Fruit fly (Drosophila melanogaster): ENCODE data around the gene CG34263.

CG34263 gene

dm6 chr3L:270760-271500 is 5.2 kb upstream of the CG34263 start, which contains the start of gene miple2:
Gene miple2 (plus strand): TSS chr3L:271200.
- TF ChIP-seq yki (optimal IDR thresholded peaks at IDR 0.05) (no peak), btn (GFP tag; optimal IDR thresholded peaks at IDR 0.05) (peak; percentile 48), CG13894 (tag; optimal IDR thresholded peaks at IDR 0.05) (peak; percentile 46), zfh1 (GFP tag; IDR thresholded peaks at IDR 0.05) (0 out of 3 replicates have a peak, but pooled peaks have one; percentile 6), CG18619 (GFP tag; optimal IDR thresholded peaks at IDR 0.05) (peak; percentile 42), CG7786 (GFP tag; optimal IDR thresholded peaks at IDR 0.05) (peak; percentile 46), lilli (GFP tag; optimal IDR thresholded peaks at IDR 0.05) (peak; percentile 53), Usf (GFP tag; optimal IDR thresholded peaks at IDR 0.05) (no peak), shn (GFP tag; optimal IDR thresholded peaks at IDR 0.05) (peak; percentile 41), CG17328 (GFP tag; IDR thresholded peaks at IDR 0.05) (0 out of 2 replicates have a peak, but pooled peaks have one; percentile 12), CG6254 (GFP tag; optimal IDR thresholded peaks at IDR 0.05) (peak; percentile 55), phol (tag; optimal IDR thresholded peaks at IDR 0.05) (peak; percentile 47), CG2116 (GFP tag; optimal IDR thresholded peaks at IDR 0.05) (peak; percentile 4), CG7271 (tag; optimal IDR thresholded peaks at IDR 0.05) (no peak), kay (GFP tag; optimal IDR thresholded peaks at IDR 0.05) (peak; percentile 28), CG8290 (GFP tag; optimal IDR thresholded peaks at IDR 0.05) (peak; percentile 18), CG8290 (tag; optimal IDR thresholded peaks at IDR 0.05) (peak; percentile 46 to 79), vfl (GFP tag; optimal IDR thresholded peaks at IDR 0.05) (no peak), D (optimal IDR thresholded peaks at IDR 0.05) (no peak), D (GFP tag; optimal IDR thresholded peaks at IDR 0.05) (peak; percentile 67), gce (GFP tag; IDR thresholded peaks at IDR 0.05) (no peak), CG33213 (GFP tag; optimal IDR thresholded peaks at IDR 0.05) (peak; percentile 37), CG10543 (GFP tag; optimal IDR thresholded peaks at IDR 0.05) (peak; percentile 70), CG33557 (GFP tag; optimal IDR thresholded peaks at IDR 0.05) (peak; percentile 63), Side (GFP tag; optimal IDR thresholded peaks at IDR 0.05) (peak; percentile 53), ATbp (GFP tag; optimal IDR thresholded peaks at IDR 0.05) (peak; percentile 42), insv (GFP tag; optimal IDR thresholded peaks at IDR 0.05) (peak in 1 of 2 experiments; percentile 3), CG16863 (GFP tag; optimal IDR thresholded peaks at IDR 0.05) (peak; percentile 55), Xbp1 (GFP tag; optimal IDR thresholded peaks at IDR 0.05) (peak; percentile 36), ci (GFP tag; IDR thresholded peaks at IDR 0.05) (0 out of 3 replicates have a peak, but pooled peaks have one; percentile 6), Dp (GFP tag; optimal IDR thresholded peaks at IDR 0.05) (no peak), dmrt11E (tag; optimal IDR thresholded peaks at IDR 0.05) (peak; percentile 31), Hr78 (GFP tag; optimal IDR thresholded peaks at IDR 0.05) (peak in 1 of 2 experiments; percentile 93), CG18599 (GFP tag; optimal IDR thresholded peaks at IDR 0.05) (peak; percentile 64), CG11398 (GFP tag; optimal IDR thresholded peaks at IDR 0.05) (peak; percentile 71), Fer3 (tag; optimal IDR thresholded peaks at IDR 0.05) (peak; percentile 15), Fer1 (GFP tag; optimal IDR thresholded peaks at IDR 0.05) (peak; percentile 56), Mad (GFP tag; optimal IDR thresholded peaks at IDR 0.05) (peak; percentile 13), twi (tag; optimal IDR thresholded peaks at IDR 0.05) (peak; percentile 57), Atf6 (GFP tag; IDR thresholded peaks at IDR 0.05) (peak; percentile 10; the same call in 1 of the 2 replicates), Stat92E (GFP tag; optimal IDR thresholded peaks at IDR 0.05) (peak in 1 of 3 experiments; percentile 16), CG11695 (GFP tag; IDR thresholded peaks at IDR 0.05) (peak; percentile 26; the same call in 1 of the 3 replicates), Mrtf (GFP tag; IDR thresholded peaks at IDR 0.05) (no peak), CG12104 (GFP tag; optimal IDR thresholded peaks at IDR 0.05) (peak; percentile 38), pnt (GFP tag; optimal IDR thresholded peaks at IDR 0.05) (no peak), Deaf1 (tag; optimal IDR thresholded peaks at IDR 0.05) (peak; percentile 32), Bteb2 (GFP tag; optimal IDR thresholded peaks at IDR 0.05) (peak; percentile 38), CG12236 (GFP tag; optimal IDR thresholded peaks at IDR 0.05) (peak; percentile 36), CG4328 (GFP tag; optimal IDR thresholded peaks at IDR 0.05) (peak; percentile 75)

Measured in whole organism, embryonic.